Fruit fly (Drosophila melanogaster) whole organism, embryonic: ENCODE data around the gene tub.

ENCODE experiments used
- BEAF-32 ChIP-seq: fragments of 200-800 bp; sonication (Bioruptor generic); optimal IDR thresholded peaks from 3 replicates; lab custom pipeline; 2017; ENCODE audit warnings: missing biosample characterization, missing genetic modification characterization, mild to moderate bottlenecking, moderate library complexity, missing genetic modification reagents
- C15 ChIP-seq: fragments of 200-800 bp; sonication (Bioruptor generic); IDR thresholded peaks from 3 replicates; pipeline ENCODE4 v1.3.6; 2022; ENCODE audit warnings: missing biosample characterization, missing genetic modification characterization
- CG10147 ChIP-seq: fragments of 200-800 bp; sonication (Bioruptor generic); optimal IDR thresholded peaks from 2 replicates; lab custom pipeline; 2019; ENCODE audit warnings: missing biosample characterization, mild to moderate bottlenecking, missing genetic modification characterization, moderate library complexity
- CG12236 ChIP-seq: fragments of 200-800 bp; sonication (Bioruptor generic); optimal IDR thresholded peaks from 2 replicates; lab custom pipeline; 2016; ENCODE audit warnings: missing biosample characterization, missing genetic modification characterization
- CG12659 ChIP-seq: fragments of 200-800 bp; sonication (Bioruptor generic); optimal IDR thresholded peaks from 3 replicates; lab custom pipeline; 2017; ENCODE audit warnings: mild to moderate bottlenecking, missing biosample characterization, missing genetic modification reagents, missing genetic modification characterization
- CG13296 ChIP-seq: fragments of 200-800 bp; sonication (Bioruptor generic); optimal IDR thresholded peaks from 3 replicates; lab custom pipeline; 2018; ENCODE audit warnings: missing biosample characterization, mild to moderate bottlenecking, missing genetic modification characterization
- CG15479 ChIP-seq: fragments of 200-800 bp; sonication (Bioruptor generic); optimal IDR thresholded peaks from 3 replicates; lab custom pipeline; 2019; ENCODE audit warnings: missing biosample characterization, mild to moderate bottlenecking, missing genetic modification characterization, moderate library complexity
- CG16813 ChIP-seq: fragments of 200-800 bp; sonication (Bioruptor generic); IDR thresholded peaks from 3 replicates; pipeline ENCODE4 v1.3.6; 2022; ENCODE audit warnings: missing biosample characterization, missing genetic modification characterization; ENCODE audit not compliant: partially characterized antibody
- CG16863 ChIP-seq: fragments of 200-800 bp; sonication (Bioruptor generic); optimal IDR thresholded peaks from 3 replicates; lab custom pipeline; 2016; ENCODE audit warnings: missing biosample characterization, missing genetic modification characterization
- CG17359 ChIP-seq: fragments of 200-800 bp; sonication (Bioruptor generic); optimal IDR thresholded peaks from 3 replicates; lab custom pipeline; 2018; ENCODE audit warnings: missing biosample characterization, mild to moderate bottlenecking, missing genetic modification characterization, moderate library complexity
- CG17361 ChIP-seq: fragments of 200-800 bp; sonication (Bioruptor generic); IDR thresholded peaks from 3 replicates; pipeline ENCODE4 v1.3.6; 2022; ENCODE audit warnings: missing biosample characterization, missing genetic modification characterization
- CG1792 ChIP-seq: fragments of 200-800 bp; sonication (Bioruptor generic); optimal IDR thresholded peaks from 2 replicates; lab custom pipeline; 2016; ENCODE audit warnings: missing biosample characterization, missing genetic modification characterization
- CG18011 ChIP-seq: fragments of 200-800 bp; sonication (Bioruptor generic); optimal IDR thresholded peaks from 2 replicates; lab custom pipeline; 2017; ENCODE audit warnings: missing biosample characterization, missing genetic modification characterization, mild to moderate bottlenecking, moderate library complexity, missing genotype
- CG31441 ChIP-seq: fragments of 200-800 bp; sonication (Bioruptor generic); IDR thresholded peaks from 2 replicates; pipeline ENCODE4 v1.3.6; 2022; ENCODE audit warnings: missing biosample characterization, missing genetic modification characterization
- CG32532 ChIP-seq: fragments of 200-800 bp; sonication (Bioruptor generic); IDR thresholded peaks from 2 replicates; pipeline ENCODE4 v1.3.6; 2022; ENCODE audit warnings: missing biosample characterization, missing genetic modification characterization
- CG5953 ChIP-seq: fragments of 200-800 bp; sonication (Bioruptor generic); IDR thresholded peaks from 2 replicates; pipeline ENCODE4 v1.3.6; 2022; ENCODE audit warnings: missing biosample characterization, missing genetic modification characterization
- CG6272 ChIP-seq: fragments of 200-800 bp; sonication (Bioruptor generic); IDR thresholded peaks from 2 replicates; pipeline ENCODE4 v1.3.6; 2022; ENCODE audit warnings: missing biosample characterization, missing genetic modification characterization
- CG7839 ChIP-seq: fragments of 200-800 bp; sonication (Bioruptor generic); optimal IDR thresholded peaks from 3 replicates; lab custom pipeline; 2018; ENCODE audit warnings: missing biosample characterization, mild to moderate bottlenecking, missing genetic modification characterization, moderate library complexity
- CG9437 ChIP-seq: fragments of 200-800 bp; sonication (Bioruptor generic); optimal IDR thresholded peaks from 2 replicates; lab custom pipeline; 2018; ENCODE audit warnings: missing biosample characterization, mild to moderate bottlenecking, missing genetic modification characterization
- CrebB ChIP-seq: fragments of 200-800 bp; sonication (Bioruptor generic); optimal IDR thresholded peaks from 3 replicates; lab custom pipeline; 2018; ENCODE audit warnings: missing biosample characterization, mild to moderate bottlenecking, missing genetic modification characterization
- D ChIP-seq, 2 experiments: fragments of 200-800 bp in 1 of 2; fragments of >200 bp in 1 of 2; sonication (Bioruptor generic) in 1 of 2; optimal IDR thresholded peaks; 2 replicates in 1 of 2; 3 replicates in 1 of 2; lab custom pipeline; 2017; ENCODE audit warnings: mild to moderate bottlenecking in 1 of 2, missing biosample characterization in 1 of 2, missing genetic modification characterization in 1 of 2, missing genetic modification reagents in 1 of 2
- D19B ChIP-seq: fragments of 200-800 bp; sonication (Bioruptor generic); optimal IDR thresholded peaks from 2 replicates; lab custom pipeline; 2017; ENCODE audit warnings: missing biosample characterization, mild to moderate bottlenecking, missing genetic modification characterization
- Dip2 ChIP-seq: fragments of 200-800 bp; sonication (Bioruptor generic); IDR thresholded peaks from 2 replicates; pipeline ENCODE4 v1.3.6; 2022; ENCODE audit warnings: missing biosample characterization, missing genetic modification characterization
- Doc3 ChIP-seq: fragments of 200-800 bp; sonication (Bioruptor generic); IDR thresholded peaks from 3 replicates; pipeline ENCODE4 v1.3.6; 2022; ENCODE audit warnings: missing biosample characterization, missing genetic modification characterization; ENCODE audit not compliant: partially characterized antibody
- Ets65A ChIP-seq: fragments of 200-800 bp; sonication (Bioruptor generic); peaks from one replicate; lab custom pipeline; 2016; ENCODE audit warnings: missing biosample characterization, missing genetic modification characterization
- HLH3B ChIP-seq: fragments of 200-800 bp; sonication (Bioruptor generic); IDR thresholded peaks from 2 replicates; pipeline ENCODE4 v1.3.6; 2022; ENCODE audit warnings: missing biosample characterization, missing genetic modification characterization
- Hmx ChIP-seq: fragments of 200-800 bp; sonication (Bioruptor generic); optimal IDR thresholded peaks from 2 replicates; lab custom pipeline; 2016; ENCODE audit warnings: missing biosample characterization, missing genetic modification characterization
- Hsf ChIP-seq: fragments of 200-800 bp; sonication (Bioruptor generic); optimal IDR thresholded peaks from 3 replicates; lab custom pipeline; 2016; ENCODE audit warnings: missing biosample characterization, missing genetic modification characterization
- Mad ChIP-seq: fragments of 200-800 bp; sonication (Bioruptor generic); optimal IDR thresholded peaks from 2 replicates; lab custom pipeline; 2016; ENCODE audit warnings: missing biosample characterization, missing genetic modification characterization
- Nf-YA ChIP-seq: fragments of 200-800 bp; sonication (Bioruptor generic); IDR thresholded peaks from 2 replicates; pipeline ENCODE4 v1.3.6; 2022; ENCODE audit warnings: missing biosample characterization, missing genetic modification characterization
- Nf-YC ChIP-seq: fragments of 200-800 bp; optimal IDR thresholded peaks from 3 replicates; lab custom pipeline; 2019; ENCODE audit warnings: missing biosample characterization, mild to moderate bottlenecking, missing genetic modification characterization, moderate library complexity
- Oaz ChIP-seq: fragments of 200-800 bp; sonication (Bioruptor generic); IDR thresholded peaks from 2 replicates; pipeline ENCODE4 v1.3.6; 2022; ENCODE audit warnings: missing biosample characterization, missing genetic modification characterization
- PHDP ChIP-seq: fragments of 200-800 bp; sonication (Bioruptor generic); optimal IDR thresholded peaks from 3 replicates; lab custom pipeline; 2018; ENCODE audit warnings: missing biosample characterization, mild to moderate bottlenecking, missing genetic modification characterization, moderate library complexity
- Ravus ChIP-seq: fragments of 200-800 bp; sonication (Bioruptor generic); IDR thresholded peaks from 2 replicates; pipeline ENCODE4 v1.3.6; 2022; ENCODE audit warnings: missing biosample characterization, missing genetic modification characterization
- Sin3A ChIP-seq: fragments of >200 bp; optimal IDR thresholded peaks from 2 replicates; lab custom pipeline; 2018
- Ssrp ChIP-seq: fragments of 200-800 bp; sonication (Bioruptor generic); optimal IDR thresholded peaks from 2 replicates; lab custom pipeline; 2018; ENCODE audit warnings: missing biosample characterization, mild to moderate bottlenecking, missing genetic modification characterization, moderate library complexity
- Vsx1 ChIP-seq: fragments of 200-800 bp; sonication (Bioruptor generic); optimal IDR thresholded peaks from 2 replicates; lab custom pipeline; 2017; ENCODE audit warnings: missing biosample characterization, mild to moderate bottlenecking, missing genetic modification characterization, missing genetic modification reagents
- Xrp1 ChIP-seq: fragments of 200-800 bp; sonication (Bioruptor generic); IDR thresholded peaks from 2 replicates; pipeline ENCODE4 v1.3.6; 2022; ENCODE audit warnings: missing biosample characterization, missing genetic modification characterization
- bab2 ChIP-seq: fragments of 200-800 bp; sonication (Bioruptor generic); optimal IDR thresholded peaks from 2 replicates; lab custom pipeline; 2016; ENCODE audit warnings: missing biosample characterization, missing genetic modification characterization
- bcd ChIP-seq: fragments of 200-800 bp; sonication (Bioruptor generic); optimal IDR thresholded peaks from 2 replicates; lab custom pipeline; 2017; ENCODE audit warnings: missing biosample characterization, mild to moderate bottlenecking, missing genetic modification characterization
- btn ChIP-seq: fragments of 200-800 bp; sonication (Bioruptor generic); optimal IDR thresholded peaks from 2 replicates; lab custom pipeline; 2016; ENCODE audit warnings: missing biosample characterization, missing genetic modification characterization
- cad ChIP-seq: fragments of >200 bp; optimal IDR thresholded peaks from 2 replicates; lab custom pipeline; 2017; ENCODE audit warnings: missing biosample characterization, missing genetic modification characterization
- chm ChIP-seq: fragments of 200-800 bp; sonication (Bioruptor generic); IDR thresholded peaks from 2 replicates; pipeline ENCODE4 v1.3.6; 2022; ENCODE audit warnings: missing biosample characterization, missing genetic modification characterization
- danr ChIP-seq: fragments of 200-800 bp; sonication (Bioruptor generic); IDR thresholded peaks from 2 replicates; pipeline ENCODE4 v1.3.6; 2022; ENCODE audit warnings: missing biosample characterization, missing genetic modification characterization
- dmrt11E ChIP-seq: fragments of 200-800 bp; sonication (Bioruptor generic); optimal IDR thresholded peaks from 3 replicates; lab custom pipeline; 2018; ENCODE audit warnings: missing biosample characterization, mild to moderate bottlenecking, missing genetic modification characterization, moderate library complexity
- grn ChIP-seq: fragments of 200-800 bp; sonication (Bioruptor generic); optimal IDR thresholded peaks from 3 replicates; lab custom pipeline; 2017; ENCODE audit warnings: missing biosample characterization, missing genetic modification characterization
- lmd ChIP-seq: fragments of 200-800 bp; sonication (Bioruptor generic); IDR thresholded peaks from 2 replicates; pipeline ENCODE4 v1.3.6; 2022; ENCODE audit warnings: missing biosample characterization, missing genetic modification characterization
- luna ChIP-seq: fragments of 200-800 bp; sonication (Bioruptor generic); optimal IDR thresholded peaks from 2 replicates; lab custom pipeline; 2016; ENCODE audit warnings: missing biosample characterization, missing genetic modification characterization
- mam ChIP-seq: fragments of 200-800 bp; sonication (Bioruptor generic); optimal IDR thresholded peaks from 3 replicates; lab custom pipeline; 2016; ENCODE audit warnings: missing biosample characterization, missing genetic modification characterization
- odd ChIP-seq: fragments of 200-800 bp; sonication (Bioruptor generic); optimal IDR thresholded peaks from 2 replicates; lab custom pipeline; 2017; ENCODE audit warnings: missing biosample characterization, mild to moderate bottlenecking, missing genetic modification characterization
- slbo ChIP-seq: fragments of 200-800 bp; sonication (Bioruptor generic); IDR thresholded peaks from 2 replicates; pipeline ENCODE4 v1.3.6; 2022; ENCODE audit warnings: missing biosample characterization, missing genetic modification characterization

Gene tub

dm6 chr3R:4397403-4398079 is 10.0 kb downstream of the tub start, which contains the start of gene CG9855 (continued):
- no peak for TF ChIP-seq Ssrp (tag; lab: Kevin White, UChicago)
- TF ChIP-seq D (optimal IDR thresholded peaks at IDR 0.05; lab: Kevin White, UChicago): no peak
- no peak for TF ChIP-seq D (GFP tag; optimal IDR thresholded peaks at IDR 0.05; lab: Kevin White, UChicago)
- TF ChIP-seq CG18011 (GFP tag; lab: Kevin White, UChicago): no peak
- TF ChIP-seq CrebB (tag; lab: Kevin White, UChicago): no peak
- peak; percentile 18 for TF ChIP-seq Sin3A (lab: Kevin White, UChicago)
- TF ChIP-seq Ets65A: no peak
- no peak for TF ChIP-seq CG6272 (GFP tag; lab: Robert Waterston, UW)
- TF ChIP-seq btn (GFP tag; lab: Kevin White, UChicago): no peak
- no peak for TF ChIP-seq dmrt11E (tag; lab: Kevin White, UChicago)
- no peak for TF ChIP-seq slbo (GFP tag; lab: Robert Waterston, UW)
- no peak for TF ChIP-seq CG15479
- no peak for TF ChIP-seq Vsx1 (GFP tag; lab: Kevin White, UChicago)
- TF ChIP-seq grn (GFP tag; lab: Kevin White, UChicago): no peak
- TF ChIP-seq CG5953 (GFP tag; lab: Robert Waterston, UW): no peak
- no peak for TF ChIP-seq CG32532 (GFP tag; lab: Robert Waterston, UW)
- TF ChIP-seq Ravus (GFP tag; lab: Robert Waterston, UW): no peak
- no peak for TF ChIP-seq Doc3
- TF ChIP-seq CG9437 (GFP tag; lab: Kevin White, UChicago): no peak
- TF ChIP-seq mam: no peak
- TF ChIP-seq D19B (GFP tag; lab: Kevin White, UChicago): no peak
- peak; percentile 59 for TF ChIP-seq BEAF-32
- no peak for TF ChIP-seq bab2 (GFP tag; lab: Kevin White, UChicago)
- no peak for TF ChIP-seq CG1792 (GFP tag; lab: Kevin White, UChicago)
- TF ChIP-seq Nf-YA (GFP tag; lab: Robert Waterston, UW): no peak
- TF ChIP-seq danr (GFP tag; lab: Robert Waterston, UW): no peak
- no peak for TF ChIP-seq CG17361 (GFP tag; lab: Robert Waterston, UW)
- no peak for TF ChIP-seq Xrp1 (GFP tag; lab: Robert Waterston, UW)
- TF ChIP-seq HLH3B: no peak
- TF ChIP-seq Mad: no peak
- no peak for TF ChIP-seq chm
- no peak for TF ChIP-seq Hsf (GFP tag; lab: Kevin White, UChicago)
- TF ChIP-seq Oaz (GFP tag; lab: Robert Waterston, UW): no peak
- TF ChIP-seq C15 (GFP tag; lab: Robert Waterston, UW): no peak
- no peak for TF ChIP-seq Dip2 (GFP tag; lab: Robert Waterston, UW)
- no peak for TF ChIP-seq CG16863 (GFP tag; lab: Kevin White, UChicago)
- TF ChIP-seq lmd (GFP tag; lab: Robert Waterston, UW): no peak
- TF ChIP-seq bcd (GFP tag; lab: Kevin White, UChicago): no peak
- no peak for TF ChIP-seq CG17359 (tag; lab: Kevin White, UChicago)
- TF ChIP-seq CG12236: no peak
- no peak for TF ChIP-seq odd
- TF ChIP-seq cad (GFP tag; lab: Kevin White, UChicago): no peak
- peak; percentile 68 for TF ChIP-seq CG12659 (GFP tag; lab: Kevin White, UChicago)
- no peak for TF ChIP-seq CG13296
- no peak for TF ChIP-seq CG7839 (tag; lab: Kevin White, UChicago)
- TF ChIP-seq PHDP (tag; lab: Kevin White, UChicago): no peak
- TF ChIP-seq CG16813 (GFP tag; lab: Robert Waterston, UW): no peak
- TF ChIP-seq Nf-YC (tag; lab: Kevin White, UChicago): peak; percentile 18
- TF ChIP-seq CG10147: no peak
- no peak for TF ChIP-seq CG31441 (GFP tag; lab: Robert Waterston, UW)
- TF ChIP-seq luna (GFP tag; lab: Kevin White, UChicago): no peak
- no peak for TF ChIP-seq Hmx (GFP tag; lab: Kevin White, UChicago)
